Worm (Caenorhabditis elegans) whole organism, L1 larva: ENCODE measurements around the gene K06A4.7.

Experiments used
- F16B12.6 ChIP-seq: fragments of 150-350 bp; optimal IDR thresholded peaks from 2 replicates; lab custom pipeline; 2014; ENCODE audit warnings: missing biosample characterization, missing genetic modification characterization
- Y116A8C.19 ChIP-seq: sonication (generic microtip); optimal IDR thresholded peaks from 2 replicates; lab custom pipeline; 2016; ENCODE audit warnings: missing compliant biosample characterization, missing genetic modification characterization, borderline replicate concordance
- aha-1 ChIP-seq: fragments of 150-350 bp; optimal IDR thresholded peaks from 2 replicates; lab custom pipeline; 2014; ENCODE audit warnings: missing biosample characterization, missing genetic modification characterization
- alr-1 ChIP-seq: fragments of 200-800 bp; sonication (Bioruptor generic); optimal IDR thresholded peaks from 2 replicates; lab custom pipeline; 2018; ENCODE audit warnings: borderline replicate concordance, mild to moderate bottlenecking, missing genetic modification characterization, missing compliant biosample characterization
- ama-1 ChIP-seq: fragments of 150-350 bp; optimal IDR thresholded peaks from 2 replicates; lab custom pipeline; 2014
- ceh-63 ChIP-seq: fragments of 200-800 bp; sonication (Bioruptor generic); optimal IDR thresholded peaks from 2 replicates; lab custom pipeline; 2018; ENCODE audit warnings: mild to moderate bottlenecking, missing genetic modification characterization, missing compliant biosample characterization
- ceh-82 ChIP-seq, 3 experiments: fragments of 150-350 bp in 1 of 3; sonication (generic microtip) in 2 of 3; optimal IDR thresholded peaks; 2 replicates each; lab custom pipeline; 2014 to 2017; ENCODE audit warnings: missing biosample characterization in 3 of 3, missing genetic modification characterization in 3 of 3
- ceh-88 ChIP-seq: fragments of 200-800 bp; sonication (Bioruptor generic); IDR thresholded peaks from 2 replicates; pipeline ENCODE4 v1.3.6; 2022; ENCODE audit warnings: missing genetic modification characterization, missing compliant biosample characterization
- ceh-90 ChIP-seq: sonication (generic microtip); optimal IDR thresholded peaks from 2 replicates; lab custom pipeline; 2016; ENCODE audit warnings: missing genetic modification characterization, missing compliant biosample characterization
- dpl-1 ChIP-seq, 3 experiments: fragments of 150-350 bp in 2 of 3; sonication (generic microtip) in 1 of 3; optimal IDR thresholded peaks; 2 replicates each; lab custom pipeline; 2014 to 2017; ENCODE audit warnings: missing biosample characterization in 3 of 3, missing genetic modification characterization in 3 of 3, missing genetic modification reagents in 3 of 3
- dsc-1 ChIP-seq: sonication (generic microtip); optimal IDR thresholded peaks from 2 replicates; lab custom pipeline; 2016; ENCODE audit warnings: mild to moderate bottlenecking, missing genetic modification characterization, missing compliant biosample characterization
- efl-1 ChIP-seq, 4 experiments: fragments of 150-350 bp; optimal IDR thresholded peaks in 3 of 4; peaks in 1 of 4; 1 replicate in 1 of 4; 2 replicates in 3 of 4; lab custom pipeline; 2014; ENCODE audit warnings: missing biosample characterization in 2 of 4, missing genetic modification characterization in 2 of 4, missing genetic modification reagents in 2 of 4
- efl-3 ChIP-seq: fragments of 200-800 bp; sonication (Bioruptor generic); optimal IDR thresholded peaks from 2 replicates; lab custom pipeline; 2018; ENCODE audit warnings: mild to moderate bottlenecking, missing genetic modification characterization, missing compliant biosample characterization
- egl-13 ChIP-seq: sonication (generic microtip); optimal IDR thresholded peaks from 2 replicates; lab custom pipeline; 2016; ENCODE audit warnings: missing genotype, missing genetic modification reagents, missing genetic modification characterization, missing compliant biosample characterization
- egl-27 ChIP-seq, 2 experiments: fragments of 150-350 bp in 1 of 2; sonication (generic microtip); optimal IDR thresholded peaks; 3 replicates each; lab custom pipeline; 2017 to 2018; ENCODE audit warnings: missing biosample characterization in 2 of 2, missing genetic modification characterization in 2 of 2, missing genetic modification reagents in 2 of 2
- elt-2 ChIP-seq: sonication (generic microtip); optimal IDR thresholded peaks from 2 replicates; lab custom pipeline; 2016; ENCODE audit warnings: missing genetic modification characterization, mild to moderate bottlenecking, inconsistent platforms, missing compliant biosample characterization, missing genetic modification reagents
- ets-5 ChIP-seq: fragments of 200-800 bp; sonication (Bioruptor generic); IDR thresholded peaks from 2 replicates; pipeline ENCODE4 v1.3.6; 2022; ENCODE audit warnings: missing genetic modification characterization, missing compliant biosample characterization
- fkh-10 ChIP-seq: sonication (generic microtip); optimal IDR thresholded peaks from 2 replicates; lab custom pipeline; 2017; ENCODE audit warnings: missing biosample characterization, missing genetic modification reagents, missing genetic modification characterization
- fkh-4 ChIP-seq: sonication (generic microtip); optimal IDR thresholded peaks from 2 replicates; lab custom pipeline; 2016; ENCODE audit warnings: missing compliant biosample characterization, missing genetic modification characterization, borderline replicate concordance
- grh-1 ChIP-seq: fragments of 200-800 bp; sonication (Bioruptor generic); IDR thresholded peaks from 2 replicates; pipeline ENCODE4 v1.3.6; 2022; ENCODE audit warnings: missing genetic modification reagents, missing genetic modification characterization, missing compliant biosample characterization
- hlh-17 ChIP-seq: fragments of 200-800 bp; sonication (Bioruptor generic); optimal IDR thresholded peaks from 2 replicates; lab custom pipeline; 2018; ENCODE audit warnings: missing genetic modification characterization, mild to moderate bottlenecking, missing compliant biosample characterization, moderate library complexity, borderline replicate concordance
- hlh-4 ChIP-seq: sonication (generic microtip); optimal IDR thresholded peaks from 2 replicates; lab custom pipeline; 2016; ENCODE audit warnings: mild to moderate bottlenecking, missing genetic modification characterization, missing compliant biosample characterization
- irx-1 ChIP-seq: sonication (generic microtip); optimal IDR thresholded peaks from 2 replicates; lab custom pipeline; 2016; ENCODE audit warnings: missing genetic modification characterization, missing compliant biosample characterization
- lin-14 ChIP-seq: fragments of 200-800 bp; sonication (Bioruptor generic); optimal IDR thresholded peaks from 2 replicates; lab custom pipeline; 2018; ENCODE audit warnings: mild to moderate bottlenecking, missing genetic modification characterization, moderate library complexity, missing compliant biosample characterization
- lin-15B ChIP-seq: fragments of 150-350 bp; sonication (generic microtip); optimal IDR thresholded peaks from 3 replicates; lab custom pipeline; 2014; ENCODE audit warnings: missing biosample characterization, missing genetic modification characterization
- lin-35 ChIP-seq, 2 experiments: fragments of 150-350 bp; optimal IDR thresholded peaks; 2 replicates each; lab custom pipeline; 2014; ENCODE audit warnings: missing biosample characterization in 2 of 2, missing genetic modification characterization in 2 of 2, missing genetic modification reagents in 2 of 2
- lir-3 ChIP-seq: sonication (generic microtip); optimal IDR thresholded peaks from 2 replicates; lab custom pipeline; 2016; ENCODE audit warnings: mild to moderate bottlenecking, missing genetic modification characterization, moderate library complexity, missing compliant biosample characterization; ENCODE audit not compliant: poor library complexity
- lsy-2 ChIP-seq, 2 experiments: fragments of 150-350 bp; optimal IDR thresholded peaks; 2 replicates each; lab custom pipeline; 2014; ENCODE audit warnings: missing biosample characterization in 2 of 2, missing genetic modification characterization in 2 of 2
- mdl-1 ChIP-seq, 2 experiments: fragments of 150-350 bp; optimal IDR thresholded peaks; 2 replicates each; lab custom pipeline; 2014 to 2017; ENCODE audit warnings: missing biosample characterization in 2 of 2, missing genetic modification characterization in 2 of 2, inconsistent platforms in 1 of 2
- nhr-12 ChIP-seq: sonication (generic microtip); optimal IDR thresholded peaks from 2 replicates; lab custom pipeline; 2017; ENCODE audit warnings: missing biosample characterization, missing genetic modification characterization
- nhr-20 ChIP-seq: sonication (generic microtip); optimal IDR thresholded peaks from 2 replicates; lab custom pipeline; 2016; ENCODE audit warnings: mild to moderate bottlenecking, missing genetic modification characterization, missing compliant biosample characterization
- nhr-237 ChIP-seq: fragments of 150-350 bp; optimal IDR thresholded peaks from 2 replicates; lab custom pipeline; 2014; ENCODE audit warnings: missing biosample characterization, missing genetic modification characterization
- nhr-47 ChIP-seq: sonication (generic microtip); optimal IDR thresholded peaks from 2 replicates; lab custom pipeline; 2016; ENCODE audit warnings: mild to moderate bottlenecking, missing genetic modification characterization, moderate library complexity, missing compliant biosample characterization
- pag-3 ChIP-seq: sonication (generic microtip); optimal IDR thresholded peaks from 2 replicates; lab custom pipeline; 2017; ENCODE audit warnings: missing genetic modification characterization, mild to moderate bottlenecking, missing compliant biosample characterization, antibody characterized with exemption, borderline replicate concordance; ENCODE audit not compliant: insufficient read depth
- pax-3 ChIP-seq: fragments of 200-800 bp; sonication (Bioruptor generic); optimal IDR thresholded peaks from 2 replicates; lab custom pipeline; 2018; ENCODE audit warnings: mild to moderate bottlenecking, missing genetic modification characterization, moderate library complexity, missing compliant biosample characterization
- pqm-1 ChIP-seq: sonication (generic microtip); optimal IDR thresholded peaks from 3 replicates; lab custom pipeline; 2017; ENCODE audit warnings: missing biosample characterization, missing genetic modification characterization
- skn-1 ChIP-seq: fragments of 150-350 bp; optimal IDR thresholded peaks from 2 replicates; lab custom pipeline; 2014; ENCODE audit warnings: missing biosample characterization, missing genetic modification characterization
- snpc-4 ChIP-seq: fragments of 150-350 bp; optimal IDR thresholded peaks from 2 replicates; lab custom pipeline; 2014; ENCODE audit warnings: missing biosample characterization, missing genetic modification characterization
- sptf-1 ChIP-seq: fragments of 150-350 bp; optimal IDR thresholded peaks from 2 replicates; lab custom pipeline; 2014; ENCODE audit warnings: missing biosample characterization, missing genetic modification characterization
- unc-130 ChIP-seq: fragments of 150-350 bp; optimal IDR thresholded peaks from 2 replicates; lab custom pipeline; 2017; ENCODE audit warnings: missing biosample characterization, missing genetic modification characterization, inconsistent platforms
- vab-15 ChIP-seq: sonication (generic microtip); optimal IDR thresholded peaks from 2 replicates; lab custom pipeline; 2017; ENCODE audit warnings: missing genotype, mild to moderate bottlenecking, missing genetic modification characterization, missing compliant biosample characterization
- xbp-1 ChIP-seq: sonication (generic microtip); optimal IDR thresholded peaks from 2 replicates; lab custom pipeline; 2016; ENCODE audit warnings: missing genetic modification characterization, missing compliant biosample characterization
- zag-1 ChIP-seq: fragments of 150-350 bp; optimal IDR thresholded peaks from 2 replicates; lab custom pipeline; 2014; ENCODE audit warnings: missing biosample characterization, missing genetic modification characterization
- zip-4 ChIP-seq: fragments of 200-800 bp; sonication (Bioruptor generic); optimal IDR thresholded peaks from 2 replicates; lab custom pipeline; 2018; ENCODE audit warnings: mild to moderate bottlenecking, missing genetic modification characterization, moderate library complexity, missing compliant biosample characterization
- ztf-11 ChIP-seq, 2 experiments: sonication (generic microtip); optimal IDR thresholded peaks; 2 replicates each; lab custom pipeline; 2016 to 2017; ENCODE audit warnings: missing genetic modification characterization in 2 of 2, missing biosample characterization in 1 of 2, missing compliant biosample characterization in 1 of 2
- ztf-4 ChIP-seq: fragments of 150-350 bp; optimal IDR thresholded peaks from 2 replicates; lab custom pipeline; 2014; ENCODE audit warnings: missing biosample characterization, missing genetic modification characterization

The K06A4.7 gene

ce11 chrV:9491440-9492160, at the start of gene K06A4.7:
Gene K06A4.7 (minus strand): TSS chrV:9491490.
- TF ChIP-seq hlh-4 (tag; lab: Kevin White, UChicago): no peak
- TF ChIP-seq nhr-12 (tag; lab: Kevin White, UChicago): no peak
- no peak for TF ChIP-seq efl-1 (optimal IDR thresholded peaks at IDR 0.05; lab: Kevin White, UChicago)
- TF ChIP-seq efl-1 (GFP tag; optimal IDR thresholded peaks at IDR 0.05 in 1 of 2; lab: Kevin White, UChicago): peak in 1 of 2 experiments; percentile 43
- TF ChIP-seq elt-2: peak; percentile 79

ce11 chrV:9539638-9540037, 48.3 kb upstream of the K06A4.7 start, which contains the start of gene C50F4.12:
Gene C50F4.12 (minus strand): TSS chrV:9539738.
- TF ChIP-seq vab-15: no peak
- TF ChIP-seq egl-27 (tag; optimal IDR thresholded peaks at IDR 0.05; lab: Kevin White, UChicago): no peak
- no peak for TF ChIP-seq lin-15B (tag; lab: Kevin White, UChicago)
- TF ChIP-seq grh-1 (GFP tag; lab: Robert Waterston, UW): no peak
- TF ChIP-seq zip-4: no peak
- no peak for TF ChIP-seq unc-130 (tag; lab: Kevin White, UChicago)

- TF ChIP-seq ztf-4 (tag; lab: Kevin White, UChicago) (no peak), skn-1 (no peak), dpl-1 (GFP tag; optimal IDR thresholded peaks at IDR 0.05; lab: Kevin White, UChicago) (peak; percentile 20 to 65 (median 38)), pqm-1 (tag; lab: Kevin White, UChicago) (no peak), lsy-2 (tag; optimal IDR thresholded peaks at IDR 0.05; lab: Kevin White, UChicago) (peak in 1 of 2 experiments; percentile 61), efl-3 (GFP tag; lab: Kevin White, UChicago) (no peak), dsc-1 (tag; lab: Kevin White, UChicago) (peak; percentile 61), ets-5 (GFP tag; lab: Robert Waterston, UW) (no peak), nhr-47 (peak; percentile 67), fkh-10 (no peak), ceh-88 (GFP tag; lab: Robert Waterston, UW) (no peak), alr-1 (no peak), pag-3 (no peak), ceh-63 (no peak), ztf-11 (tag; optimal IDR thresholded peaks at IDR 0.05; lab: Kevin White, UChicago) (peak in 1 of 2 experiments; percentile 67), xbp-1 (tag; lab: Kevin White, UChicago) (peak; percentile 62), fkh-4 (peak; percentile 64), ceh-82 (tag; optimal IDR thresholded peaks at IDR 0.05; lab: Kevin White, UChicago) (no peak), F16B12.6 (tag; lab: Kevin White, UChicago) (no peak), ceh-90 (peak; percentile 74), ama-1 (lab: Kevin White, UChicago) (no peak), zag-1 (tag; lab: Kevin White, UChicago) (no peak), efl-1 (optimal IDR thresholded peaks at IDR 0.05; lab: Kevin White, UChicago) (peak; percentile 32 to 56), efl-1 (GFP tag; optimal IDR thresholded peaks at IDR 0.05 in 1 of 2; lab: Kevin White, UChicago) (peak; percentile 49 to 94), lin-35 (GFP tag; optimal IDR thresholded peaks at IDR 0.05; lab: Kevin White, UChicago) (peak; percentile 29 to 33), hlh-17 (GFP tag; lab: Kevin White, UChicago) (no peak), egl-13 (tag; lab: Kevin White, UChicago) (peak; percentile 36), Y116A8C.19 (tag; lab: Kevin White, UChicago) (no peak), lin-14 (peak; percentile 50), snpc-4 (no peak), pax-3 (tag; lab: Kevin White, UChicago) (peak; percentile 32), irx-1 (peak; percentile 70), nhr-237 (tag; lab: Kevin White, UChicago) (no peak), sptf-1 (tag; lab: Kevin White, UChicago) (no peak), aha-1 (tag; lab: Kevin White, UChicago) (no peak), nhr-20 (tag; lab: Kevin White, UChicago) (peak; percentile 53), lir-3 (tag; lab: Kevin White, UChicago) (peak; percentile 77), mdl-1 (tag; optimal IDR thresholded peaks at IDR 0.05; lab: Kevin White, UChicago) (no peak), elt-2 (no peak)
These were observed 45.2 kb upstream of the K06A4.7 start, which contains the start of gene C50F4.4 for ce11 chrV:9536505-9536904. Gene C50F4.4 (plus strand): TSS chrV:9536771.
